Worm (Caenorhabditis elegans) whole organism, L4 larva: ENCODE measurements around the gene vps-54.

Experiments used
- T26A8.4 ChIP-seq: fragments of 200-800 bp; sonication (Bioruptor generic); IDR thresholded peaks from 2 replicates; pipeline ENCODE4 v1.3.6; 2022; ENCODE audit warnings: missing genetic modification characterization, missing compliant biosample characterization
- Y48G9A.11 ChIP-seq: fragments of 200-800 bp; sonication (Bioruptor generic); IDR thresholded peaks from 2 replicates; pipeline ENCODE4 v1.3.6; 2022; ENCODE audit warnings: missing genetic modification reagents, missing genetic modification characterization, missing compliant biosample characterization
- Y75B8A.6 ChIP-seq: fragments of 200-800 bp; sonication (Bioruptor generic); IDR thresholded peaks from 2 replicates; pipeline ENCODE4 v1.3.6; 2022; ENCODE audit warnings: missing genetic modification reagents, missing genetic modification characterization, missing compliant biosample characterization
- aha-1 ChIP-seq: fragments of 150-350 bp; peaks from one replicate; lab custom pipeline; 2014; ENCODE audit warnings: missing biosample characterization, missing genetic modification characterization
- ceh-62 ChIP-seq: sonication (generic microtip); optimal IDR thresholded peaks from 2 replicates; lab custom pipeline; 2017; ENCODE audit warnings: missing biosample characterization, missing genetic modification characterization
- ceh-82 ChIP-seq: sonication (generic microtip); optimal IDR thresholded peaks from 2 replicates; lab custom pipeline; 2017; ENCODE audit warnings: missing biosample characterization, missing genetic modification characterization
- ces-1 ChIP-seq: fragments of 150-350 bp; sonication (generic microtip); optimal IDR thresholded peaks from 4 replicates; lab custom pipeline; 2014; ENCODE audit warnings: missing biosample characterization, missing genetic modification reagents, missing genetic modification characterization
- daf-12 ChIP-seq: fragments of 150-350 bp; optimal IDR thresholded peaks from 2 replicates; lab custom pipeline; 2014; ENCODE audit warnings: missing biosample characterization, missing genetic modification reagents, missing genetic modification characterization
- daf-16 ChIP-seq, 3 experiments: sonication (generic microtip); optimal IDR thresholded peaks; 2 replicates each; lab custom pipeline; 2016 to 2017; ENCODE audit warnings: missing genetic modification characterization in 3 of 3, missing genetic modification reagents in 3 of 3, mild to moderate bottlenecking in 2 of 3, missing compliant biosample characterization in 2 of 3, missing biosample characterization in 1 of 3, moderate library complexity in 1 of 3
- daf-19 ChIP-seq: fragments of 200-800 bp; sonication (Bioruptor generic); conservative IDR thresholded peaks from 2 replicates; pipeline ENCODE4 v1.3.6; 2022; ENCODE audit warnings: missing genetic modification characterization, missing compliant biosample characterization
- daf-8 ChIP-seq: fragments of 200-800 bp; sonication (Bioruptor generic); IDR thresholded peaks from 2 replicates; pipeline ENCODE4 v1.3.6; 2022; ENCODE audit warnings: missing genetic modification characterization, missing compliant biosample characterization
- dmd-6 ChIP-seq: fragments of 200-800 bp; sonication (Bioruptor generic); IDR thresholded peaks from 2 replicates; pipeline ENCODE4 v1.3.6; 2022; ENCODE audit warnings: missing genetic modification reagents, missing genetic modification characterization, missing compliant biosample characterization
- dmd-8 ChIP-seq: fragments of 200-800 bp; sonication (Bioruptor generic); IDR thresholded peaks from 2 replicates; pipeline ENCODE4 v1.3.6; 2022; ENCODE audit warnings: missing genetic modification characterization, missing compliant biosample characterization
- dve-1 ChIP-seq: sonication (generic microtip); optimal IDR thresholded peaks from 2 replicates; lab custom pipeline; 2017; ENCODE audit warnings: antibody characterized with exemption, mild to moderate bottlenecking, missing genetic modification characterization, missing compliant biosample characterization; ENCODE audit not compliant: insufficient read depth
- hlh-11 ChIP-seq: fragments of 200-800 bp; sonication (Bioruptor generic); optimal IDR thresholded peaks from 2 replicates; lab custom pipeline; 2018; ENCODE audit warnings: mild to moderate bottlenecking, missing genetic modification characterization, missing compliant biosample characterization
- hlh-30 ChIP-seq: sonication (generic microtip); optimal IDR thresholded peaks from 2 replicates; lab custom pipeline; 2017; ENCODE audit warnings: antibody characterized with exemption, mild to moderate bottlenecking, missing genetic modification characterization, missing compliant biosample characterization; ENCODE audit not compliant: insufficient read depth
- hmg-1.1 ChIP-seq: fragments of 200-800 bp; sonication (Bioruptor generic); IDR thresholded peaks from 2 replicates; pipeline ENCODE4 v1.3.6; 2022; ENCODE audit warnings: missing genetic modification reagents, missing genetic modification characterization, missing compliant biosample characterization
- lin-1 ChIP-seq: fragments of 200-800 bp; sonication (Bioruptor generic); IDR thresholded peaks from 2 replicates; pipeline ENCODE4 v1.3.6; 2022; ENCODE audit warnings: missing genetic modification reagents, missing genetic modification characterization, missing compliant biosample characterization
- lin-13 ChIP-seq: fragments of 150-350 bp; optimal IDR thresholded peaks from 2 replicates; lab custom pipeline; 2014; ENCODE audit warnings: missing biosample characterization, missing genetic modification reagents, missing genetic modification characterization
- lin-15B ChIP-seq: fragments of 150-350 bp; sonication (generic microtip); optimal IDR thresholded peaks from 3 replicates; lab custom pipeline; 2014; ENCODE audit warnings: missing biosample characterization, missing genetic modification characterization
- lin-29 ChIP-seq: fragments of 200-800 bp; sonication (Bioruptor generic); IDR thresholded peaks from 2 replicates; pipeline ENCODE4 v1.3.6; 2022; ENCODE audit warnings: missing genetic modification reagents, missing genetic modification characterization, missing compliant biosample characterization
- mdl-1 ChIP-seq, 2 experiments: fragments of 150-350 bp in 1 of 2; sonication (generic microtip) in 1 of 2; optimal IDR thresholded peaks; 2 replicates each; lab custom pipeline; 2014 to 2017; ENCODE audit warnings: missing biosample characterization in 2 of 2, missing genetic modification characterization in 2 of 2
- mdt-29 ChIP-seq: fragments of 200-800 bp; sonication (Bioruptor generic); IDR thresholded peaks from 2 replicates; pipeline ENCODE4 v1.3.6; 2022; ENCODE audit warnings: missing genetic modification reagents, missing genetic modification characterization, missing compliant biosample characterization
- mxl-3 ChIP-seq: fragments of 200-800 bp; sonication (Bioruptor generic); optimal IDR thresholded peaks from 2 replicates; lab custom pipeline; 2018; ENCODE audit warnings: mild to moderate bottlenecking, missing genetic modification characterization, missing compliant biosample characterization
- nhr-10 ChIP-seq: fragments of 150-350 bp; optimal IDR thresholded peaks from 2 replicates; lab custom pipeline; 2014; ENCODE audit warnings: missing biosample characterization, missing genetic modification characterization
- nhr-102 ChIP-seq: sonication (generic microtip); optimal IDR thresholded peaks from 2 replicates; lab custom pipeline; 2016; ENCODE audit warnings: mild to moderate bottlenecking, missing genetic modification characterization, moderate library complexity, missing compliant biosample characterization
- nhr-28 ChIP-seq: fragments of 150-350 bp; optimal IDR thresholded peaks from 2 replicates; lab custom pipeline; 2014; ENCODE audit warnings: missing biosample characterization, missing genetic modification characterization
- nhr-42 ChIP-seq: fragments of 200-800 bp; sonication (Bioruptor generic); IDR thresholded peaks from 2 replicates; pipeline ENCODE4 v1.3.6; 2022; ENCODE audit warnings: missing genetic modification characterization, missing compliant biosample characterization
- nhr-6 ChIP-seq: fragments of 150-350 bp; optimal IDR thresholded peaks from 2 replicates; lab custom pipeline; 2014; ENCODE audit warnings: missing biosample characterization, missing genetic modification characterization
- nhr-77 ChIP-seq: fragments of 150-350 bp; optimal IDR thresholded peaks from 2 replicates; lab custom pipeline; 2014; ENCODE audit warnings: missing biosample characterization, missing genetic modification characterization
- snpc-4 ChIP-seq: fragments of 150-350 bp; optimal IDR thresholded peaks from 2 replicates; lab custom pipeline; 2014; ENCODE audit warnings: missing biosample characterization, missing genetic modification characterization
- spr-1 ChIP-seq: sonication (generic microtip); optimal IDR thresholded peaks from 2 replicates; lab custom pipeline; 2016; ENCODE audit warnings: mild to moderate bottlenecking, missing genetic modification characterization, missing compliant biosample characterization
- tag-97 ChIP-seq: fragments of 200-800 bp; sonication (Bioruptor generic); IDR thresholded peaks from 2 replicates; pipeline ENCODE4 v1.3.6; 2022; ENCODE audit warnings: missing genetic modification characterization, missing compliant biosample characterization
- unc-130 ChIP-seq: sonication (generic microtip); optimal IDR thresholded peaks from 2 replicates; lab custom pipeline; 2016; ENCODE audit warnings: missing genetic modification reagents, missing genetic modification characterization, missing compliant biosample characterization
- unc-62 ChIP-seq, 3 experiments: fragments of 150-350 bp in 1 of 3; sonication (generic microtip); optimal IDR thresholded peaks in 2 of 3; peaks in 1 of 3; 1 replicate in 1 of 3; 2 replicates in 2 of 3; lab custom pipeline; 2014 to 2017; ENCODE audit warnings: missing biosample characterization in 3 of 3, missing genetic modification characterization in 3 of 3, missing genetic modification reagents in 3 of 3, missing genotype in 1 of 3

Gene vps-54

ce11 chrV:10568496-10568895, 7.7 kb downstream of the vps-54 start:
- TF ChIP-seq dmd-8 (no peak), unc-62 (GFP tag; optimal IDR thresholded peaks at IDR 0.05 in 1 of 2; lab: Kevin White, UChicago) (peak in 1 of 2 experiments; percentile 92), unc-62 (tag; optimal IDR thresholded peaks at IDR 0.05; lab: Kevin White, UChicago) (no peak)
- TF ChIP-seq, all 104 proteins: peak for 1

- TF ChIP-seq aha-1 (tag; lab: Kevin White, UChicago) (no peak), unc-62 (GFP tag; optimal IDR thresholded peaks at IDR 0.05 in 1 of 2; lab: Kevin White, UChicago) (peak in 1 of 2 experiments; percentile 33), unc-62 (tag; optimal IDR thresholded peaks at IDR 0.05; lab: Kevin White, UChicago) (no peak), T26A8.4 (GFP tag; lab: Robert Waterston, UW) (no peak), unc-130 (GFP tag; lab: Kevin White, UChicago) (no peak), nhr-10 (tag; lab: Kevin White, UChicago) (peak; percentile 3), daf-16 (GFP tag; optimal IDR thresholded peaks at IDR 0.05; lab: Kevin White, UChicago) (no peak), daf-16 (tag; optimal IDR thresholded peaks at IDR 0.05; lab: Kevin White, UChicago) (peak; percentile 80), daf-8 (GFP tag; lab: Robert Waterston, UW) (no peak), nhr-77 (tag; lab: Kevin White, UChicago) (peak; percentile 8), nhr-102 (tag; lab: Kevin White, UChicago) (no peak), hlh-11 (tag; lab: Kevin White, UChicago) (peak; percentile 13), lin-15B (tag; lab: Kevin White, UChicago) (no peak), dmd-6 (GFP tag; lab: Robert Waterston, UW) (peak; percentile 57), nhr-42 (no peak), daf-19 (no peak), spr-1 (no peak), dve-1 (tag; lab: Kevin White, UChicago) (peak; percentile 8), ceh-62 (tag; lab: Kevin White, UChicago) (no peak)
Observed at ce11 chrV:10564830-10565365, 11.3 kb downstream of the vps-54 start, which contains the start of gene cat-4. TSS of gene cat-4 (plus strand) at chrV:10564880.

- TF ChIP-seq ces-1 (GFP tag; lab: Kevin White, UChicago) (no peak), daf-12 (tag; lab: Kevin White, UChicago) (no peak), snpc-4 (tag; lab: Kevin White, UChicago) (no peak), lin-29 (GFP tag; lab: Robert Waterston, UW) (no peak), Y75B8A.6 (GFP tag; lab: Robert Waterston, UW) (no peak), aha-1 (tag; lab: Kevin White, UChicago) (peak; percentile 73), nhr-28 (peak; percentile 37), mdt-29 (GFP tag; lab: Robert Waterston, UW) (no peak), unc-62 (GFP tag; optimal IDR thresholded peaks at IDR 0.05 in 1 of 2; lab: Kevin White, UChicago) (no peak), unc-62 (tag; optimal IDR thresholded peaks at IDR 0.05; lab: Kevin White, UChicago) (no peak), hmg-1.1 (GFP tag; lab: Robert Waterston, UW) (no peak), T26A8.4 (GFP tag; lab: Robert Waterston, UW) (no peak), ceh-82 (tag; lab: Kevin White, UChicago) (no peak), tag-97 (GFP tag; lab: Robert Waterston, UW) (no peak), Y48G9A.11 (GFP tag; lab: Robert Waterston, UW) (no peak), lin-1 (GFP tag; lab: Robert Waterston, UW) (no peak), nhr-6 (tag; lab: Kevin White, UChicago) (no peak), hlh-11 (tag; lab: Kevin White, UChicago) (peak; percentile 9), hlh-30 (tag; lab: Kevin White, UChicago) (no peak), mxl-3 (GFP tag; lab: Kevin White, UChicago) (no peak), ceh-62 (tag; lab: Kevin White, UChicago) (no peak), lin-13 (GFP tag; lab: Kevin White, UChicago) (no peak), mdl-1 (tag; optimal IDR thresholded peaks at IDR 0.05; lab: Kevin White, UChicago) (no peak)
- TF ChIP-seq, all 104 proteins: peak for 3
Observed at ce11 chrV:10564140-10564539, 12.1 kb downstream of the vps-54 start.
